Worm (Caenorhabditis elegans): ENCODE results near the gene lact-6.

The lact-6 gene

DNA sequence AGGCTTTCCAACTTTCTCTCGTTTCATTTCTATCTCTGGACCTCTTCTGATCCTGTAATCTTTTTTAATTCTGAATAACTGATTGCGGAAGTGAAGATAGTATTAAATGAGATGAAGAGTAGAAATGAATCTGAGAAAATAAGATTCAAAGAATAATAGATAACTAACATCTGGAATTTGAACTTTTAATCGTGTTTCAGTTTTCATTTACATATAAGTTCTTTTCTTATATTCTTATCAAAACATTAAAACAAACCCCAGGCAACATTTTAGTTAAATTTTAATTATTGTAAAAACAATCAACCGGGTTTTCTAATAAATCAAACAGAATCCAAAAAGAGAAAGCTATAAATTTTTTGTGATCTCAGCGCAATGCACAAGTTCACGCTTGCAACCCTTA is 22.0 kb upstream of the lact-6 start:
- no peak for TF ChIP-seq ama-1 (optimal IDR thresholded peaks at IDR 0.05)
- no peak for TF ChIP-seq ceh-36 (tag; optimal IDR thresholded peaks at IDR 0.05)
- TF ChIP-seq pes-1 (GFP tag; IDR thresholded peaks at IDR 0.05) = no peak

DNA sequence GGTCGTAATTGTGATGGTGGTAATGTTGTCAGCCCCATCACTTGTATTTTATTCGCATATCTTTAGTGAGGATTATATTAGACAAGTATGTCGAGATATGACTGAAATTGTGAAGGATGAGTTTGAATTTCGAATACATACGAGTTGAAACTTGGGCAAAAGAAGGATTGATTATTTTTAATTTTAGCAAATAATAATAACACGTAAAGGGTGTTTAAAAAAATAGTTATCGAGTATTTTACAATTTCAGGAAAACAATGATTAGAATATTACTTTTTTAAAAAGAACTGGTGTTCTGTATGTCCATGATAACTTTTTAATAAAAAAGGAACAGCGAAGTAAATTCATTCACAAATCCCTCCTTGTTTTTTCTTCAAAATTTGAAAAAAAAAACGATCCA is 19.3 kb upstream of the lact-6 start, which contains the start of gene F11E6.8:
F11E6.8 (minus strand) TSS at position 101 of the 400 bp plus-strand sequence.
- no peak for TF ChIP-seq hmbx-1 (tag; optimal IDR thresholded peaks at IDR 0.05)
- no peak for TF ChIP-seq B0310.2 (tag; optimal IDR thresholded peaks at IDR 0.05)
- no peak for TF ChIP-seq tbx-11 (GFP tag; IDR thresholded peaks at IDR 0.05)
- no peak for TF ChIP-seq tra-4 (tag; optimal IDR thresholded peaks at IDR 0.05)
- no peak for TF ChIP-seq ceh-13 (GFP tag; optimal IDR thresholded peaks at IDR 0.05)
- TF ChIP-seq F13C5.2 (tag; optimal IDR thresholded peaks at IDR 0.05) = no peak
- TF ChIP-seq pes-1 (GFP tag; IDR thresholded peaks at IDR 0.05) = no peak
- no peak for TF ChIP-seq scrt-1 (GFP tag; IDR thresholded peaks at IDR 0.05)
- TF ChIP-seq ceh-36 (tag; optimal IDR thresholded peaks at IDR 0.05) = no peak
- TF ChIP-seq flt-1 (GFP tag; IDR thresholded peaks at IDR 0.05) = no peak
- TF ChIP-seq tbx-37 (GFP tag; conservative IDR thresholded peaks at IDR 0.05) = no peak
- TF ChIP-seq ama-1 (optimal IDR thresholded peaks at IDR 0.05) = no peak
- no peak for TF ChIP-seq ets-7 (tag; optimal IDR thresholded peaks at IDR 0.05)
- no peak for TF ChIP-seq hnd-1 (tag; optimal IDR thresholded peaks at IDR 0.05)
- TF ChIP-seq sea-1 (GFP tag; conservative IDR thresholded peaks at IDR 0.05) = no peak
- no peak for TF ChIP-seq hmg-4 (GFP tag; optimal IDR thresholded peaks at IDR 0.05)

DNA sequence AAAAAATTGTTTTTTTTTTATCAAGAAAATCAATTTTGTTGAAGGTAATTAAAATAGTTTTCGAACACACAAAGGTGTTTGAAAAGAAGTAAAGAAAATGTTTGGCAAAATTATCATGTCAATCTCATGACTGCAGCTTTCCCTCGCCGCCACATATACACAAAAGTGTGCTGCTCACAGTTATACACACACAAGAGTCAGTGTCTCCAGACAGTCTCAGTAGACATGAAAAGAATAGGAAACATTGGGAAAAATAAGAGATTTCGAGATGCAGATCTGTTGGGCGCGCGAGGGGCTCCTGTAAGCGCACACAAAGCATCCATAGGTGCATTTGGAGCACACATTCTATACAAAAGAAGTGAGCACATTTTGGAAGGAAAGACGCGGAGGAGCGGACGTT is 17.1 kb upstream of the lact-6 start:
- no peak for TF ChIP-seq B0310.2 (tag; optimal IDR thresholded peaks at IDR 0.05)
- no peak for TF ChIP-seq hnd-1 (tag; optimal IDR thresholded peaks at IDR 0.05)
- TF ChIP-seq hmg-4 (GFP tag; optimal IDR thresholded peaks at IDR 0.05) = no peak
- TF ChIP-seq ets-7 (tag; optimal IDR thresholded peaks at IDR 0.05) = no peak
- TF ChIP-seq tra-4 (tag; optimal IDR thresholded peaks at IDR 0.05) = no peak
- no peak for TF ChIP-seq F13C5.2 (tag; optimal IDR thresholded peaks at IDR 0.05)

DNA sequence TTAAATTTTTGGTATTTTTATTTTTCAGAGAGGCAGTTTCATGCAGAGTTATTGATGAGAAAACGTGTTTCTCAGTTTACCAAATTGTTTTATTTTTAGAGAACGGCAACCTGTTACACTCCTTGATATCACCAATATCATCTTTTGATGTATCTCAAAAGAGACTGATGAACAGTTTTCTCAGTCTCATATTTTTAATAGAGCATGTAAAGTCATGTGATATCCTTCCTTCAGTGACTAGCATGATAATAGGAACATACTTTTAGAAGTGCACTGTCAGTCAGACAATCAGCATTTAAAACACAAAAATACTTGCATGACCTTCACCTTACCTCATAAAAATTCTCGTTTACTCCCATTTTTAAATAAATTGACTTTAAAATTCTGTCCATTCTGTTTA is 11.3 kb upstream of the lact-6 start, which contains the start of gene F11E6.11:
F11E6.11 (plus strand) TSS at position 325 of the 400 bp plus-strand sequence.
- TF ChIP-seq tbx-11 (GFP tag; IDR thresholded peaks at IDR 0.05) (no peak), ets-7 (tag; optimal IDR thresholded peaks at IDR 0.05) (no peak), ceh-36 (tag; optimal IDR thresholded peaks at IDR 0.05) (no peak), B0310.2 (tag; optimal IDR thresholded peaks at IDR 0.05) (no peak), pes-1 (GFP tag; IDR thresholded peaks at IDR 0.05) (no peak), hmbx-1 (tag; optimal IDR thresholded peaks at IDR 0.05) (no peak), F13C5.2 (tag; optimal IDR thresholded peaks at IDR 0.05) (no peak), tbx-37 (GFP tag; conservative IDR thresholded peaks at IDR 0.05) (no peak), ama-1 (optimal IDR thresholded peaks at IDR 0.05) (no peak), ceh-13 (GFP tag; optimal IDR thresholded peaks at IDR 0.05) (no peak), sea-1 (GFP tag; conservative IDR thresholded peaks at IDR 0.05) (no peak), tra-4 (tag; optimal IDR thresholded peaks at IDR 0.05) (no peak), hnd-1 (tag; optimal IDR thresholded peaks at IDR 0.05) (no peak), scrt-1 (GFP tag; IDR thresholded peaks at IDR 0.05) (no peak)

ce11 chrIV:17441260-17441659 is 10.1 kb upstream of the lact-6 start:
- TF ChIP-seq hnd-1 (tag; optimal IDR thresholded peaks at IDR 0.05) (no peak), hmg-4 (GFP tag; optimal IDR thresholded peaks at IDR 0.05) (no peak)

DNA sequence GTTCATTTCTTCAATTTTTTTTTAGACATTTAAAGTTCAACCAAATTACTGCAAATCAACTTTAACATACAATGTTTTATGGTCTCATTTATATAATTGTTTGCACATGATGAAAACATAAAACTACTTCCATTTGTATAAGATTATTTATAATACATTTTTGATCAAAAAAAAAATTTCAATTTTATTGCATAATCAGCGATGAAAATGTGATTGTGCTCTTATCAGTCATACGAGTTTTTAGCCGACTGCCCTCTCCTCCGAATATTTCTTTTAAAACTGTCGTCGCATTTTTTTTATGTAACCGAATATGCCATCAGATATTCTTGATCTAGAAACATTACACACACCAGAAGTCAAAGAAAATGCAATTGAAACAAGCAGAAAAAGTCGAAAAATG is 9.2 kb upstream of the lact-6 start, which contains the start of gene F08A7.1:
F08A7.1 (plus strand) TSS at position 191 of the 400 bp plus-strand sequence.
- no peak for TF ChIP-seq ama-1 (optimal IDR thresholded peaks at IDR 0.05)

DNA sequence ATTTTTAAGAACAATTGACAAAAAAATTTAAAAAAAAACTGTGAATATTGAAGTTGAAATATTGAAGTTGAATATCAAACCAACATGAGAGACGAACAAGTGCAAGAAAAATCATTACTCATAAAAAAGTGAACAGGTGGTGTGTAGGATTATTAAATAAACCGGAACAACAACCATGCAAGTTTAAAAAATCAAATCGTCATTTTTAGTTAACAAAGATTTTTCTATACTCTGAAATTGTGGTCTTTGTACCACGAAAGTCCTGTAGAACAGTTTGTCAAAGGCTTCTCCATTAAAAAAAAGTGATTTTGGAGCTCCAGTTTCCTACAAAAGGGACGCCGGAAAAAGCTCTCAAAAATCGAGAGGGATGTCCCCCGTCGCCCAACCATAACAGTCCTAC is 8.8 kb upstream of the lact-6 start, which contains the start of gene C06A12.19:
C06A12.19 (minus strand) TSS at position 101 of the 400 bp plus-strand sequence.
- TF ChIP-seq ceh-36 (tag; optimal IDR thresholded peaks at IDR 0.05) = no peak
- TF ChIP-seq tbx-37 (GFP tag; conservative IDR thresholded peaks at IDR 0.05) = no peak
- no peak for TF ChIP-seq hmg-4 (GFP tag; optimal IDR thresholded peaks at IDR 0.05)
- TF ChIP-seq B0310.2 (tag; optimal IDR thresholded peaks at IDR 0.05) = no peak
- TF ChIP-seq tra-4 (tag; optimal IDR thresholded peaks at IDR 0.05) = no peak
- TF ChIP-seq ets-7 (tag; optimal IDR thresholded peaks at IDR 0.05) = no peak
- no peak for TF ChIP-seq sea-1 (GFP tag; conservative IDR thresholded peaks at IDR 0.05)
- no peak for TF ChIP-seq pes-1 (GFP tag; IDR thresholded peaks at IDR 0.05)
- TF ChIP-seq hnd-1 (tag; optimal IDR thresholded peaks at IDR 0.05) = no peak
- no peak for TF ChIP-seq flt-1 (GFP tag; IDR thresholded peaks at IDR 0.05)
- no peak for TF ChIP-seq ama-1 (optimal IDR thresholded peaks at IDR 0.05)
- TF ChIP-seq tbx-11 (GFP tag; IDR thresholded peaks at IDR 0.05) = no peak
- no peak for TF ChIP-seq ceh-13 (GFP tag; optimal IDR thresholded peaks at IDR 0.05)
- no peak for TF ChIP-seq hmbx-1 (tag; optimal IDR thresholded peaks at IDR 0.05)
- TF ChIP-seq aly-1 (tag; optimal IDR thresholded peaks at IDR 0.05) = no peak
- TF ChIP-seq F13C5.2 (tag; optimal IDR thresholded peaks at IDR 0.05) = no peak

ce11 chrIV:17437038-17437437 is 5.9 kb upstream of the lact-6 start, which contains the start of gene C06A12.8:
TSS of gene C06A12.8 (plus strand) at chrIV:17437338.
- TF ChIP-seq sea-1 (GFP tag; conservative IDR thresholded peaks at IDR 0.05) (no peak), ceh-13 (GFP tag; optimal IDR thresholded peaks at IDR 0.05) (no peak), hmg-4 (GFP tag; optimal IDR thresholded peaks at IDR 0.05) (no peak), tbx-11 (GFP tag; IDR thresholded peaks at IDR 0.05) (no peak), F13C5.2 (tag; optimal IDR thresholded peaks at IDR 0.05) (no peak), pes-1 (GFP tag; IDR thresholded peaks at IDR 0.05) (no peak), hmbx-1 (tag; optimal IDR thresholded peaks at IDR 0.05) (no peak)

- TF ChIP-seq scrt-1 (GFP tag; IDR thresholded peaks at IDR 0.05) (no peak), ceh-13 (GFP tag; optimal IDR thresholded peaks at IDR 0.05) (no peak), hmbx-1 (tag; optimal IDR thresholded peaks at IDR 0.05) (no peak), tbx-11 (GFP tag; IDR thresholded peaks at IDR 0.05) (no peak), tra-4 (tag; optimal IDR thresholded peaks at IDR 0.05) (no peak), flt-1 (GFP tag; IDR thresholded peaks at IDR 0.05) (no peak), ama-1 (optimal IDR thresholded peaks at IDR 0.05) (no peak), aly-1 (tag; optimal IDR thresholded peaks at IDR 0.05) (no peak), ceh-36 (tag; optimal IDR thresholded peaks at IDR 0.05) (no peak), sea-1 (GFP tag; conservative IDR thresholded peaks at IDR 0.05) (no peak), hnd-1 (tag; optimal IDR thresholded peaks at IDR 0.05) (no peak), B0310.2 (tag; optimal IDR thresholded peaks at IDR 0.05) (no peak), hmg-4 (GFP tag; optimal IDR thresholded peaks at IDR 0.05) (no peak), pes-1 (GFP tag; IDR thresholded peaks at IDR 0.05) (no peak), F13C5.2 (tag; optimal IDR thresholded peaks at IDR 0.05) (no peak), tbx-37 (GFP tag; conservative IDR thresholded peaks at IDR 0.05) (no peak), ets-7 (tag; optimal IDR thresholded peaks at IDR 0.05) (no peak)
Observed at ce11 chrIV:17436552-17436951, 5.4 kb upstream of the lact-6 start, which contains the start of gene gcy-27. TSS of gene gcy-27 (minus strand) at chrIV:17436652.
